Worm (Caenorhabditis elegans): ENCODE data around the gene F14H8.8.

The F14H8.8 gene

ce11 chrV:15056346-15056839 is 27.1 kb downstream of the F14H8.8 start:
- TF ChIP-seq unc-39 (tag; optimal IDR thresholded peaks at IDR 0.05) (no peak), unc-62 (GFP tag; optimal IDR thresholded peaks at IDR 0.05) (no peak), ztf-1 (GFP tag; conservative IDR thresholded peaks at IDR 0.05) (no peak), elt-1 (tag; optimal IDR thresholded peaks at IDR 0.05) (no peak), zag-1 (tag; optimal IDR thresholded peaks at IDR 0.05) (no peak), ceh-16 (tag; optimal IDR thresholded peaks at IDR 0.05) (no peak), nhr-237 (tag; optimal IDR thresholded peaks at IDR 0.05) (no peak), ceh-82 (tag; optimal IDR thresholded peaks at IDR 0.05) (no peak), alr-1 (tag; optimal IDR thresholded peaks at IDR 0.05) (no peak), sma-9 (GFP tag; optimal IDR thresholded peaks at IDR 0.05) (no peak), sma-9 (tag; optimal IDR thresholded peaks at IDR 0.05) (no peak), fos-1 (tag; optimal IDR thresholded peaks at IDR 0.05) (no peak), sma-3 (GFP tag; optimal IDR thresholded peaks at IDR 0.05) (no peak), mbf-1 (tag; optimal IDR thresholded peaks at IDR 0.05) (no peak), blmp-1 (tag; optimal IDR thresholded peaks at IDR 0.05; ENCODE audit: insufficient read depth) (no peak), ZK546.5 (tag; optimal IDR thresholded peaks at IDR 0.05) (no peak), nhr-23 (tag; optimal IDR thresholded peaks at IDR 0.05) (no peak), C34F6.9 (tag; optimal IDR thresholded peaks at IDR 0.05) (no peak), nhr-12 (tag; optimal IDR thresholded peaks at IDR 0.05) (no peak), nhr-25 (tag; optimal IDR thresholded peaks at IDR 0.05) (no peak), elt-3 (tag; optimal IDR thresholded peaks at IDR 0.05) (no peak)

DNA sequence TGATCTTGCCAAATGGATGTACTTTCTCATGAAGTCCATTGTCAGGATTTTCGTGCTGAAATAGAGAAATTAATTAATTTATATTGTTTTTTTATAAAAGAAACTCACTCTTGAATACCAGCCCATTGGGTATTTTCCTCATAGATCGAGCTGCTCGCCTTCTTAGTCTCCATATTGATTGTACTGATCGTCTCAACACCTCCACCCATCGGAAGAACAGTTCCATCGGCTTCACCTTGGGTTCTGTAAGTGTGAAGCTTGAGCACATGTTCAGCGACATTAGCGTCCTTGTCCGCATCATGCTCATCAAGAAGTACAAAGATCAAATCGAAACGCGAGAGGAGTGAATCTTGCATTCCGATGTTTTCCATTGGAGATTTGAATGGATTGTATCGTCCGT is 28.5 kb downstream of the F14H8.8 start:
- TF ChIP-seq lin-11 (tag; optimal IDR thresholded peaks at IDR 0.05): no peak
- TF ChIP-seq peb-1 (tag; optimal IDR thresholded peaks at IDR 0.05): no peak
- TF ChIP-seq egl-27 (tag; optimal IDR thresholded peaks at IDR 0.05): no peak
- TF ChIP-seq ZK546.5 (tag; optimal IDR thresholded peaks at IDR 0.05): no peak
- TF ChIP-seq aly-2 (tag; optimal IDR thresholded peaks at IDR 0.05): no peak
- no peak for TF ChIP-seq unc-55 (GFP tag; optimal IDR thresholded peaks at IDR 0.05)
- no peak for TF ChIP-seq sma-9 (GFP tag; optimal IDR thresholded peaks at IDR 0.05)
- TF ChIP-seq sma-9 (tag; optimal IDR thresholded peaks at IDR 0.05): no peak
- no peak for TF ChIP-seq mab-5 (tag; optimal IDR thresholded peaks at IDR 0.05)

ce11 chrV:15058423-15058822 is 29.2 kb downstream of the F14H8.8 start:
- TF ChIP-seq nhr-77 (tag; optimal IDR thresholded peaks at IDR 0.05) (no peak), nhr-237 (tag; optimal IDR thresholded peaks at IDR 0.05) (no peak)

ce11 chrV:15058965-15059364 is 29.7 kb downstream of the F14H8.8 start:
- TF ChIP-seq unc-55 (GFP tag; optimal IDR thresholded peaks at IDR 0.05) (no peak), sma-9 (GFP tag; optimal IDR thresholded peaks at IDR 0.05) (no peak), sma-9 (tag; optimal IDR thresholded peaks at IDR 0.05) (no peak), nhr-21 (tag; optimal IDR thresholded peaks at IDR 0.05) (no peak), mab-5 (tag; optimal IDR thresholded peaks at IDR 0.05) (no peak), elt-1 (tag; optimal IDR thresholded peaks at IDR 0.05) (no peak), gmeb-1 (tag; optimal IDR thresholded peaks at IDR 0.05) (no peak), ceh-82 (tag; optimal IDR thresholded peaks at IDR 0.05) (no peak), peb-1 (tag; optimal IDR thresholded peaks at IDR 0.05) (no peak), C34F6.9 (tag; optimal IDR thresholded peaks at IDR 0.05) (no peak), nhr-77 (tag; optimal IDR thresholded peaks at IDR 0.05) (no peak), mdl-1 (tag; optimal IDR thresholded peaks at IDR 0.05) (no peak), nhr-237 (tag; optimal IDR thresholded peaks at IDR 0.05) (no peak), blmp-1 (tag; optimal IDR thresholded peaks at IDR 0.05; ENCODE audit: insufficient read depth) (no peak)

- TF ChIP-seq nhr-25 (tag; optimal IDR thresholded peaks at IDR 0.05): no peak
- peak; percentile 36 for TF ChIP-seq nhr-129 (tag; optimal IDR thresholded peaks at IDR 0.05)
- TF ChIP-seq lin-11 (tag; optimal IDR thresholded peaks at IDR 0.05): no peak
- peak; percentile 39 for TF ChIP-seq C34F6.9 (tag; optimal IDR thresholded peaks at IDR 0.05)
- no peak for TF ChIP-seq skn-1 (tag; optimal IDR thresholded peaks at IDR 0.05)
- TF ChIP-seq gmeb-1 (tag; optimal IDR thresholded peaks at IDR 0.05): peak; percentile 75
These were observed 30.3 kb downstream of the F14H8.8 start, which contains the start of the genes mcm-3 and C25D7.15 for ce11 chrV:15059534-15059933. TSS of gene mcm-3 (minus strand) at chrV:15059599. TSS of gene C25D7.15 (plus strand) at chrV:15059808.

DNA sequence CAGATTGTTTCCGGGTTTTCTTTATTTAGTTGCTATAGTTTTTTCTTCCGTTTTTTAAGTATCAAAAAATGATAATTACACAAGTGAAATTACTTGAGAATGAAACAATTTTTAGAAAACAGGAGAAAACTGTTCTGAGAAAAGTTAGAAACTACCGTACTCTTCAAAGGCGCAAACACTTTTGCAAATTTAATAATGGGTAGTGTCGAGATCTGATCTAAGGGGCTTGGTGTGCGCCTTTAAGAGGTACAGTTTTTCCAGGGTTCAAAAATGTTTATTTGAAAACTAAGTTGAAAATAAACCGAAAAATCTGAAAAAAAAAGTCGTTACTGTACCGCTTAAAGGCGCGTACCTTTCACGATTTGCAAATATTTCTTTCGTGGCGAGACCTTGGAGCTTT is 31.3 kb downstream of the F14H8.8 start:
- TF ChIP-seq blmp-1 (tag; optimal IDR thresholded peaks at IDR 0.05; ENCODE audit: insufficient read depth) (no peak), nhr-10 (tag; optimal IDR thresholded peaks at IDR 0.05) (no peak), sem-4 (tag; optimal IDR thresholded peaks at IDR 0.05) (no peak), nhr-129 (tag; optimal IDR thresholded peaks at IDR 0.05) (no peak)

All from whole organism, L2 larva.